Worm (Caenorhabditis elegans) whole organism, L3 larva: ENCODE results near the gene tsn-1.

ENCODE experiments used
- R02D3.7 ChIP-seq: fragments of 150-350 bp; optimal IDR thresholded peaks from 2 replicates; lab custom pipeline; 2014; ENCODE audit warnings: missing biosample characterization, missing genetic modification characterization
- aly-2 ChIP-seq: fragments of 150-350 bp; optimal IDR thresholded peaks from 2 replicates; lab custom pipeline; 2014; ENCODE audit warnings: missing biosample characterization, missing genetic modification characterization
- ceh-28 ChIP-seq: fragments of 150-350 bp; optimal IDR thresholded peaks from 2 replicates; lab custom pipeline; 2014; ENCODE audit warnings: missing biosample characterization, missing genetic modification reagents, missing genetic modification characterization
- ceh-9 ChIP-seq: sonication (generic microtip); optimal IDR thresholded peaks from 2 replicates; lab custom pipeline; 2018; ENCODE audit warnings: missing biosample characterization, missing genetic modification characterization
- daf-12 ChIP-seq: fragments of 150-350 bp; optimal IDR thresholded peaks from 2 replicates; lab custom pipeline; 2014; ENCODE audit warnings: missing biosample characterization, missing genetic modification reagents, missing genetic modification characterization
- egl-27 ChIP-seq: sonication (generic microtip); optimal IDR thresholded peaks from 4 replicates; lab custom pipeline; 2017; ENCODE audit warnings: missing biosample characterization, missing genetic modification reagents, missing genetic modification characterization
- egl-5 ChIP-seq: fragments of 150-350 bp; optimal IDR thresholded peaks from 2 replicates; lab custom pipeline; 2017; ENCODE audit warnings: missing biosample characterization, missing genetic modification reagents, missing genetic modification characterization, inconsistent platforms
- elt-1 ChIP-seq: fragments of 150-350 bp; optimal IDR thresholded peaks from 2 replicates; lab custom pipeline; 2014; ENCODE audit warnings: missing biosample characterization, missing genetic modification characterization
- elt-2 ChIP-seq: sonication (generic microtip); optimal IDR thresholded peaks from 2 replicates; lab custom pipeline; 2016; ENCODE audit warnings: missing genetic modification reagents, mild to moderate bottlenecking, missing genetic modification characterization, missing compliant biosample characterization
- elt-3 ChIP-seq, 3 experiments: fragments of 150-350 bp in 1 of 3; sonication (generic microtip) in 2 of 3; optimal IDR thresholded peaks; 2 replicates in 2 of 3; 4 replicates in 1 of 3; lab custom pipeline; 2014 to 2017; ENCODE audit warnings: missing biosample characterization in 3 of 3, missing genetic modification characterization in 3 of 3
- eor-1 ChIP-seq, 2 experiments: fragments of 150-350 bp; optimal IDR thresholded peaks; 2 replicates each; lab custom pipeline; 2014 to 2018; ENCODE audit warnings: missing biosample characterization in 2 of 2, missing genetic modification characterization in 2 of 2
- fkh-2 ChIP-seq: fragments of 150-350 bp; optimal IDR thresholded peaks from 2 replicates; lab custom pipeline; 2014; ENCODE audit warnings: missing biosample characterization, missing genetic modification reagents, missing genetic modification characterization
- fos-1 ChIP-seq: fragments of 150-350 bp; optimal IDR thresholded peaks from 2 replicates; lab custom pipeline; 2014; ENCODE audit warnings: missing biosample characterization, missing genetic modification characterization
- hmg-11 ChIP-seq: sonication (generic microtip); optimal IDR thresholded peaks from 2 replicates; lab custom pipeline; 2016; ENCODE audit warnings: missing genetic modification characterization, missing compliant biosample characterization
- jun-1 ChIP-seq: fragments of 150-350 bp; optimal IDR thresholded peaks from 2 replicates; lab custom pipeline; 2014; ENCODE audit warnings: missing biosample characterization, missing genetic modification reagents, missing genetic modification characterization
- lin-15B ChIP-seq: fragments of 150-350 bp; optimal IDR thresholded peaks from 2 replicates; lab custom pipeline; 2014; ENCODE audit warnings: missing biosample characterization, missing genetic modification characterization
- lin-39 ChIP-seq: fragments of 150-350 bp; optimal IDR thresholded peaks from 2 replicates; lab custom pipeline; 2018; ENCODE audit warnings: missing biosample characterization, missing genetic modification reagents, missing genetic modification characterization
- lsy-12 ChIP-seq: sonication (generic microtip); optimal IDR thresholded peaks from 2 replicates; lab custom pipeline; 2016; ENCODE audit warnings: mild to moderate bottlenecking, missing genetic modification characterization, missing compliant biosample characterization
- mdl-1 ChIP-seq: fragments of 150-350 bp; optimal IDR thresholded peaks from 2 replicates; lab custom pipeline; 2014; ENCODE audit warnings: missing biosample characterization, missing genetic modification characterization
- mml-1 ChIP-seq: fragments of 150-350 bp; sonication (generic microtip); optimal IDR thresholded peaks from 3 replicates; lab custom pipeline; 2014; ENCODE audit warnings: missing biosample characterization, missing genetic modification characterization
- nfya-1 ChIP-seq: sonication (generic microtip); optimal IDR thresholded peaks from 2 replicates; lab custom pipeline; 2017; ENCODE audit warnings: missing genetic modification characterization, mild to moderate bottlenecking, missing compliant biosample characterization, antibody characterized with exemption, moderate library complexity; ENCODE audit not compliant: insufficient read depth
- nhr-11 ChIP-seq: fragments of 150-350 bp; optimal IDR thresholded peaks from 2 replicates; lab custom pipeline; 2014; ENCODE audit warnings: missing biosample characterization, missing genetic modification characterization
- nhr-12 ChIP-seq: fragments of 150-350 bp; optimal IDR thresholded peaks from 2 replicates; lab custom pipeline; 2014; ENCODE audit warnings: missing biosample characterization, missing genetic modification characterization
- nhr-23 ChIP-seq: fragments of 150-350 bp; optimal IDR thresholded peaks from 2 replicates; lab custom pipeline; 2014; ENCODE audit warnings: missing biosample characterization, missing genetic modification reagents, missing genetic modification characterization
- nhr-237 ChIP-seq: fragments of 150-350 bp; optimal IDR thresholded peaks from 2 replicates; lab custom pipeline; 2014; ENCODE audit warnings: missing biosample characterization, missing genetic modification characterization
- nhr-25 ChIP-seq: sonication (generic microtip); optimal IDR thresholded peaks from 2 replicates; lab custom pipeline; 2017; ENCODE audit warnings: missing biosample characterization, missing genetic modification characterization
- nhr-28 ChIP-seq: fragments of 150-350 bp; optimal IDR thresholded peaks from 2 replicates; lab custom pipeline; 2014; ENCODE audit warnings: missing biosample characterization, missing genetic modification characterization
- nhr-43 ChIP-seq: sonication (generic microtip); optimal IDR thresholded peaks from 2 replicates; lab custom pipeline; 2016; ENCODE audit warnings: mild to moderate bottlenecking, missing genetic modification characterization, missing compliant biosample characterization; ENCODE audit not compliant: poor library complexity, severe bottlenecking
- nhr-67 ChIP-seq: fragments of 150-350 bp; optimal IDR thresholded peaks from 2 replicates; lab custom pipeline; 2014; ENCODE audit warnings: missing biosample characterization, missing genetic modification characterization
- nhr-77 ChIP-seq: fragments of 150-350 bp; optimal IDR thresholded peaks from 2 replicates; lab custom pipeline; 2014; ENCODE audit warnings: missing biosample characterization, missing genetic modification characterization
- pqm-1 ChIP-seq: fragments of 150-350 bp; optimal IDR thresholded peaks from 2 replicates; lab custom pipeline; 2017; ENCODE audit warnings: missing biosample characterization, missing genetic modification characterization, inconsistent platforms
- skn-1 ChIP-seq: fragments of 150-350 bp; optimal IDR thresholded peaks from 2 replicates; lab custom pipeline; 2014; ENCODE audit warnings: missing biosample characterization, missing genetic modification characterization
- snpc-4 ChIP-seq: fragments of 150-350 bp; optimal IDR thresholded peaks from 2 replicates; lab custom pipeline; 2014; ENCODE audit warnings: missing biosample characterization, missing genetic modification characterization
- tbx-2 ChIP-seq: sonication (generic microtip); optimal IDR thresholded peaks from 2 replicates; lab custom pipeline; 2016; ENCODE audit warnings: mild to moderate bottlenecking, missing genetic modification characterization, missing compliant biosample characterization
- unc-39 ChIP-seq: sonication (generic microtip); optimal IDR thresholded peaks from 4 replicates; lab custom pipeline; 2017; ENCODE audit warnings: missing biosample characterization, missing genetic modification characterization
- unc-62 ChIP-seq: fragments of 150-350 bp; sonication (generic microtip); optimal IDR thresholded peaks from 4 replicates; lab custom pipeline; 2014; ENCODE audit warnings: missing biosample characterization, missing genetic modification reagents, missing genetic modification characterization
- zag-1 ChIP-seq: fragments of 150-350 bp; optimal IDR thresholded peaks from 2 replicates; lab custom pipeline; 2014; ENCODE audit warnings: missing biosample characterization, missing genetic modification characterization
- ztf-11 ChIP-seq: fragments of 150-350 bp; optimal IDR thresholded peaks from 2 replicates; lab custom pipeline; 2014; ENCODE audit warnings: missing biosample characterization, missing genetic modification characterization
- ztf-4 ChIP-seq: fragments of 150-350 bp; optimal IDR thresholded peaks from 2 replicates; lab custom pipeline; 2014; ENCODE audit warnings: missing biosample characterization, missing genetic modification characterization

The tsn-1 gene

ce11 chrII:4729733-4730132, 23.1 kb downstream of the tsn-1 start, which contains the start of gene F41C3.7:
F41C3.7 (plus strand) TSS chrII:4730033.
- TF ChIP-seq snpc-4, result no peak
- TF ChIP-seq nhr-77, result no peak
- TF ChIP-seq nhr-28 (tag; lab: Kevin White, UChicago), result no peak
- TF ChIP-seq jun-1 (tag; lab: Kevin White, UChicago), result no peak
- no peak for TF ChIP-seq nhr-23 (tag; lab: Kevin White, UChicago)
- TF ChIP-seq nhr-11 (tag; lab: Kevin White, UChicago), result no peak
- no peak for TF ChIP-seq unc-62 (GFP tag; lab: Kevin White, UChicago)
- TF ChIP-seq nhr-43 (tag; lab: Kevin White, UChicago), result no peak
- TF ChIP-seq nhr-237, result no peak
- TF ChIP-seq zag-1 (tag; lab: Kevin White, UChicago), result no peak
- no peak for TF ChIP-seq unc-39 (tag; lab: Kevin White, UChicago)
- TF ChIP-seq tbx-2 (tag; lab: Kevin White, UChicago), result no peak
- no peak for TF ChIP-seq mml-1 (tag; lab: Kevin White, UChicago)
- TF ChIP-seq egl-5 (tag; lab: Kevin White, UChicago), result no peak
- no peak for TF ChIP-seq fkh-2

- TF ChIP-seq ceh-9 (tag; lab: Kevin White, UChicago), result no peak
Measured at ce11 chrII:4733848-4734247, 27.2 kb downstream of the tsn-1 start, which contains the start of gene F41C3.11. F41C3.11 (minus strand) TSS chrII:4733948.

- TF ChIP-seq nhr-23 (tag; lab: Kevin White, UChicago) (peak; percentile 35), jun-1 (tag; lab: Kevin White, UChicago) (no peak), elt-1 (tag; lab: Kevin White, UChicago) (no peak), nhr-237 (no peak), nhr-67 (no peak), tbx-2 (tag; lab: Kevin White, UChicago) (no peak), nhr-25 (tag; lab: Kevin White, UChicago) (peak; percentile 56), lsy-12 (tag; lab: Kevin White, UChicago) (no peak), ztf-11 (tag; lab: Kevin White, UChicago) (no peak), nhr-11 (tag; lab: Kevin White, UChicago) (no peak), hmg-11 (no peak), daf-12 (tag; lab: Kevin White, UChicago) (no peak), ztf-4 (no peak), elt-3 (tag; optimal IDR thresholded peaks at IDR 0.05; lab: Kevin White, UChicago) (no peak), nhr-43 (tag; lab: Kevin White, UChicago) (no peak), aly-2 (tag; lab: Kevin White, UChicago) (no peak)
- TF ChIP-seq, all 47 proteins: peak for 2
Measured at ce11 chrII:4734477-4734876, 27.9 kb downstream of the tsn-1 start.

- TF ChIP-seq ztf-4 (no peak), egl-5 (tag; lab: Kevin White, UChicago) (no peak), elt-2 (tag; lab: Kevin White, UChicago) (no peak), daf-12 (tag; lab: Kevin White, UChicago) (no peak), elt-3 (tag; optimal IDR thresholded peaks at IDR 0.05; lab: Kevin White, UChicago) (no peak), ceh-28 (tag; lab: Kevin White, UChicago) (no peak)
Measured at ce11 chrII:4736585-4736984, 30.0 kb downstream of the tsn-1 start.

ce11 chrII:4737348-4737747, 30.7 kb downstream of the tsn-1 start, which contains the start of gene ctsa-1.1:
ctsa-1.1 (plus strand) TSS chrII:4737648.
- TF ChIP-seq nhr-12 (tag; lab: Kevin White, UChicago) (no peak), elt-1 (tag; lab: Kevin White, UChicago) (no peak)

- TF ChIP-seq mdl-1 (tag; lab: Kevin White, UChicago) (peak; percentile 53), nhr-25 (tag; lab: Kevin White, UChicago) (peak; percentile 77), nhr-67 (no peak), elt-1 (tag; lab: Kevin White, UChicago) (no peak), R02D3.7 (tag; lab: Kevin White, UChicago) (peak; percentile 25), nfya-1 (tag; lab: Kevin White, UChicago) (peak; percentile 82), nhr-43 (tag; lab: Kevin White, UChicago) (peak; percentile 90), elt-2 (tag; lab: Kevin White, UChicago) (peak; percentile 62), tbx-2 (tag; lab: Kevin White, UChicago) (peak; percentile 3), jun-1 (tag; lab: Kevin White, UChicago) (peak; percentile 57), ceh-9 (tag; lab: Kevin White, UChicago) (no peak), pqm-1 (peak; percentile 21), skn-1 (tag; lab: Kevin White, UChicago) (peak; percentile 44), eor-1 (tag; optimal IDR thresholded peaks at IDR 0.05; lab: Kevin White, UChicago) (no peak), lin-39 (tag; lab: Kevin White, UChicago) (peak; percentile 52), hmg-11 (peak; percentile 22), nhr-77 (no peak), snpc-4 (peak; percentile 72), nhr-11 (tag; lab: Kevin White, UChicago) (no peak), nhr-12 (tag; lab: Kevin White, UChicago) (no peak), nhr-23 (tag; lab: Kevin White, UChicago) (peak; percentile 81), lsy-12 (tag; lab: Kevin White, UChicago) (peak; percentile 82), ceh-28 (tag; lab: Kevin White, UChicago) (peak; percentile 35), fos-1 (tag; lab: Kevin White, UChicago) (no peak), egl-27 (tag; lab: Kevin White, UChicago) (no peak), unc-62 (GFP tag; lab: Kevin White, UChicago) (no peak), lin-15B (tag; lab: Kevin White, UChicago) (peak; percentile 82)
Measured at ce11 chrII:4739984-4740462, 33.4 kb downstream of the tsn-1 start, which contains the start of gene eas-1. eas-1 (plus strand) TSS chrII:4740412.
